Worm (Caenorhabditis elegans) whole organism, midembryonic: ENCODE results near the gene dph-1.

Experiments used
- klf-2 ChIP-seq: fragments of 200-800 bp; sonication (Bioruptor generic); conservative IDR thresholded peaks from 2 replicates; pipeline ENCODE4 v1.3.6; 2022; ENCODE audit warnings: missing genetic modification reagents, missing genetic modification characterization, missing compliant biosample characterization
- med-1 ChIP-seq: sonication (generic microtip); optimal IDR thresholded peaks from 2 replicates; lab custom pipeline; 2017; ENCODE audit warnings: missing genetic modification characterization, mild to moderate bottlenecking, missing compliant biosample characterization, antibody characterized with exemption, missing genetic modification reagents; ENCODE audit not compliant: insufficient read depth
- tab-1 ChIP-seq: fragments of 200-800 bp; sonication (Bioruptor generic); IDR thresholded peaks from 2 replicates; pipeline ENCODE4 v1.3.6; 2022; ENCODE audit warnings: missing genetic modification characterization, missing compliant biosample characterization

ce11 chrIII:3703397-3703796, 3.3 kb upstream of the dph-1 start, which contains the start of gene C14B1.3:
- TF ChIP-seq tab-1 (GFP tag; lab: Robert Waterston, UW) (no peak), med-1 (no peak), klf-2 (GFP tag; lab: Robert Waterston, UW) (no peak)
